Worm (Caenorhabditis elegans) whole organism, L2 larva: ENCODE data around the gene T10H4.4.

Experiments used
- C34F6.9 ChIP-seq: fragments of 150-350 bp; optimal IDR thresholded peaks from 2 replicates; lab custom pipeline; 2014; ENCODE audit warnings: missing biosample characterization, missing genetic modification characterization
- F13H6.1 ChIP-seq: sonication (generic microtip); optimal IDR thresholded peaks from 2 replicates; lab custom pipeline; 2016; ENCODE audit warnings: missing genetic modification characterization, missing compliant biosample characterization
- R02D3.7 ChIP-seq: fragments of 150-350 bp; optimal IDR thresholded peaks from 2 replicates; lab custom pipeline; 2014; ENCODE audit warnings: missing biosample characterization, missing genetic modification characterization
- Y55F3AM.14 ChIP-seq: fragments of 200-800 bp; sonication (Bioruptor generic); optimal IDR thresholded peaks from 2 replicates; lab custom pipeline; 2018; ENCODE audit warnings: mild to moderate bottlenecking, missing genetic modification characterization, missing compliant biosample characterization
- alr-1 ChIP-seq: fragments of 150-350 bp; optimal IDR thresholded peaks from 2 replicates; lab custom pipeline; 2014; ENCODE audit warnings: missing biosample characterization, missing genetic modification characterization
- aly-2 ChIP-seq: fragments of 150-350 bp; optimal IDR thresholded peaks from 2 replicates; lab custom pipeline; 2014; ENCODE audit warnings: missing biosample characterization, missing genetic modification characterization
- ama-1 ChIP-seq: fragments of 150-350 bp; optimal IDR thresholded peaks from 2 replicates; lab custom pipeline; 2018; ENCODE audit warnings: inconsistent platforms
- ceh-16 ChIP-seq: fragments of 150-350 bp; optimal IDR thresholded peaks from 2 replicates; lab custom pipeline; 2014; ENCODE audit warnings: missing biosample characterization, missing genetic modification characterization
- crh-2 ChIP-seq: sonication (generic microtip); optimal IDR thresholded peaks from 2 replicates; lab custom pipeline; 2017; ENCODE audit warnings: missing biosample characterization, missing genetic modification characterization
- dmd-4 ChIP-seq: sonication (generic microtip); optimal IDR thresholded peaks from 2 replicates; lab custom pipeline; 2017; ENCODE audit warnings: missing biosample characterization, missing genetic modification characterization
- egl-27 ChIP-seq: sonication (generic microtip); optimal IDR thresholded peaks from 3 replicates; lab custom pipeline; 2017; ENCODE audit warnings: missing biosample characterization, missing genetic modification reagents, missing genetic modification characterization
- elt-3 ChIP-seq: sonication (generic microtip); optimal IDR thresholded peaks from 2 replicates; lab custom pipeline; 2017; ENCODE audit warnings: missing biosample characterization, missing genetic modification characterization
- fos-1 ChIP-seq: fragments of 150-350 bp; optimal IDR thresholded peaks from 2 replicates; lab custom pipeline; 2014; ENCODE audit warnings: missing biosample characterization, missing genetic modification characterization
- gmeb-1 ChIP-seq: fragments of 150-350 bp; optimal IDR thresholded peaks from 2 replicates; lab custom pipeline; 2014; ENCODE audit warnings: missing biosample characterization, missing genetic modification characterization
- lin-13 ChIP-seq: fragments of 150-350 bp; optimal IDR thresholded peaks from 2 replicates; lab custom pipeline; 2014; ENCODE audit warnings: missing biosample characterization, missing genetic modification reagents, missing genetic modification characterization
- lin-39 ChIP-seq: fragments of 150-350 bp; optimal IDR thresholded peaks from 2 replicates; lab custom pipeline; 2014; ENCODE audit warnings: missing biosample characterization, missing genetic modification reagents, missing genetic modification characterization
- lsy-2 ChIP-seq, 2 experiments: fragments of 150-350 bp in 1 of 2; sonication (generic microtip) in 1 of 2; optimal IDR thresholded peaks; 2 replicates each; lab custom pipeline; 2014 to 2017; ENCODE audit warnings: missing biosample characterization in 2 of 2, missing genetic modification characterization in 2 of 2
- nhr-11 ChIP-seq: fragments of 150-350 bp; optimal IDR thresholded peaks from 2 replicates; lab custom pipeline; 2014; ENCODE audit warnings: missing biosample characterization, missing genetic modification characterization
- nhr-12 ChIP-seq: fragments of 150-350 bp; optimal IDR thresholded peaks from 2 replicates; lab custom pipeline; 2014; ENCODE audit warnings: missing biosample characterization, missing genetic modification characterization
- nhr-129 ChIP-seq: fragments of 150-350 bp; optimal IDR thresholded peaks from 2 replicates; lab custom pipeline; 2014; ENCODE audit warnings: missing biosample characterization, missing genetic modification characterization
- nhr-21 ChIP-seq: fragments of 150-350 bp; optimal IDR thresholded peaks from 2 replicates; lab custom pipeline; 2014; ENCODE audit warnings: missing biosample characterization, missing genetic modification characterization
- nhr-25 ChIP-seq: fragments of 150-350 bp; sonication (generic microtip); optimal IDR thresholded peaks from 3 replicates; lab custom pipeline; 2014; ENCODE audit warnings: missing biosample characterization, missing genetic modification characterization
- nhr-6 ChIP-seq: fragments of 150-350 bp; optimal IDR thresholded peaks from 2 replicates; lab custom pipeline; 2014; ENCODE audit warnings: missing biosample characterization, missing genetic modification characterization
- peb-1 ChIP-seq: fragments of 150-350 bp; optimal IDR thresholded peaks from 2 replicates; lab custom pipeline; 2014; ENCODE audit warnings: missing biosample characterization, missing genetic modification characterization
- sem-4 ChIP-seq: fragments of 150-350 bp; optimal IDR thresholded peaks from 2 replicates; lab custom pipeline; 2014; ENCODE audit warnings: missing biosample characterization, missing genetic modification reagents, missing genetic modification characterization
- skn-1 ChIP-seq: sonication (generic microtip); optimal IDR thresholded peaks from 2 replicates; lab custom pipeline; 2017; ENCODE audit warnings: missing biosample characterization, missing genetic modification characterization
- sma-3 ChIP-seq: sonication (generic microtip); optimal IDR thresholded peaks from 2 replicates; lab custom pipeline; 2016; ENCODE audit warnings: missing genetic modification reagents, missing genetic modification characterization, missing compliant biosample characterization
- sma-9 ChIP-seq, 2 experiments: fragments of 150-350 bp in 1 of 2; sonication (generic microtip) in 1 of 2; optimal IDR thresholded peaks; 2 replicates each; lab custom pipeline; 2014 to 2016; ENCODE audit warnings: missing genetic modification characterization in 2 of 2, mild to moderate bottlenecking in 1 of 2, missing biosample characterization in 1 of 2, missing compliant biosample characterization in 1 of 2, missing genetic modification reagents in 1 of 2, moderate library complexity in 1 of 2
- snpc-4 ChIP-seq: fragments of 150-350 bp; optimal IDR thresholded peaks from 2 replicates; lab custom pipeline; 2014; ENCODE audit warnings: missing biosample characterization, missing genetic modification characterization
- unc-55 ChIP-seq: fragments of 150-350 bp; sonication (generic microtip); optimal IDR thresholded peaks from 3 replicates; lab custom pipeline; 2014; ENCODE audit warnings: missing biosample characterization, missing genetic modification reagents, missing genetic modification characterization
- unc-62 ChIP-seq: fragments of 150-350 bp; optimal IDR thresholded peaks from 2 replicates; lab custom pipeline; 2014; ENCODE audit warnings: missing biosample characterization, missing genetic modification reagents, missing genetic modification characterization
- zag-1 ChIP-seq: fragments of 150-350 bp; optimal IDR thresholded peaks from 2 replicates; lab custom pipeline; 2014; ENCODE audit warnings: missing biosample characterization, missing genetic modification characterization
- ztf-1 ChIP-seq: fragments of 200-800 bp; sonication (Bioruptor generic); conservative IDR thresholded peaks from 2 replicates; pipeline ENCODE4 v1.3.6; 2022; ENCODE audit warnings: missing genetic modification characterization, missing compliant biosample characterization
- ztf-11 ChIP-seq: sonication (generic microtip); optimal IDR thresholded peaks from 2 replicates; lab custom pipeline; 2017; ENCODE audit warnings: missing biosample characterization, missing genetic modification characterization
- ztf-4 ChIP-seq: fragments of 150-350 bp; optimal IDR thresholded peaks from 2 replicates; lab custom pipeline; 2014; ENCODE audit warnings: missing biosample characterization, missing genetic modification characterization

Gene T10H4.4

ce11 chrV:15241259-15241658 lies 30.9 kb downstream of the T10H4.4 start, which contains the start of gene chil-12:
Gene chil-12 (plus strand): TSS chrV:15241559.
- TF ChIP-seq nhr-11 (tag; lab: Kevin White, UChicago) (no peak), nhr-12 (tag; lab: Kevin White, UChicago) (no peak), lin-13 (no peak)

- TF ChIP-seq nhr-12 (tag; lab: Kevin White, UChicago): no peak
- TF ChIP-seq skn-1 (tag; lab: Kevin White, UChicago): no peak
- no peak for TF ChIP-seq lsy-2 (tag; optimal IDR thresholded peaks at IDR 0.05; lab: Kevin White, UChicago)
- TF ChIP-seq ztf-11: no peak
- no peak for TF ChIP-seq R02D3.7 (tag; lab: Kevin White, UChicago)
- TF ChIP-seq gmeb-1 (tag; lab: Kevin White, UChicago): no peak
- TF ChIP-seq peb-1: no peak
- TF ChIP-seq fos-1: no peak
- no peak for TF ChIP-seq unc-55 (GFP tag; lab: Kevin White, UChicago)
- no peak for TF ChIP-seq lin-39
- no peak for TF ChIP-seq dmd-4
- TF ChIP-seq nhr-25 (tag; lab: Kevin White, UChicago): no peak
- TF ChIP-seq egl-27: no peak
- TF ChIP-seq unc-62 (GFP tag; lab: Kevin White, UChicago): no peak
- TF ChIP-seq ama-1: no peak
- no peak for TF ChIP-seq crh-2 (tag; lab: Kevin White, UChicago)
- no peak for TF ChIP-seq sma-9 (GFP tag; optimal IDR thresholded peaks at IDR 0.05; lab: Kevin White, UChicago)
- TF ChIP-seq sma-9 (tag; optimal IDR thresholded peaks at IDR 0.05; lab: Kevin White, UChicago): no peak
- TF ChIP-seq lin-13: no peak
Measured at ce11 chrV:15240215-15240614, 31.9 kb downstream of the T10H4.4 start, which contains the start of gene srw-11. Gene srw-11 (minus strand): TSS chrV:15240315.

DNA sequence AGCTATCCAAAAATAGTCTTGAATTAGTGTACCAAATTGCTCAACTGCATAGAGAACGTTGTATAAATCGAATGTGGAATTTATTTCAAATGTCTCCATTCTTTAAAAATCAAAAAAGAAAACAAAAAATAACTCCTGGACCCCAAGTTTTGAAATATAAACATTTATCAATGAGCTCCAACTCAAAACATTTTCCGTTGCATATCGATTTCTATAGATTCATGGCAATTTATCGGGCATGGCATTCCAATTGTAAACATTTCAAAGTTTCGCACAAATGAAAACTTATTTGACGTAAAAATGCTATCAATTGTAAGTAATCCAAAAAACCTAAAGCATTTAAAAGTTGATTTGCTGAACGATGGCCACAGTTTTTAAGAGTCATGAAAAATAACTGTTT lies 33.6 kb downstream of the T10H4.4 start, which contains the start of gene srw-12:
Gene srw-12, minus strand, starts transcription at position 101 of the 400 bp plus-strand sequence.
- TF ChIP-seq nhr-12 (tag; lab: Kevin White, UChicago): no peak
- no peak for TF ChIP-seq nhr-129 (tag; lab: Kevin White, UChicago)
- no peak for TF ChIP-seq lin-13
- no peak for TF ChIP-seq sma-9 (GFP tag; optimal IDR thresholded peaks at IDR 0.05; lab: Kevin White, UChicago)
- no peak for TF ChIP-seq sma-9 (tag; optimal IDR thresholded peaks at IDR 0.05; lab: Kevin White, UChicago)
- TF ChIP-seq nhr-11 (tag; lab: Kevin White, UChicago): no peak
- TF ChIP-seq egl-27: no peak
- no peak for TF ChIP-seq fos-1
- no peak for TF ChIP-seq ztf-1 (GFP tag; lab: Robert Waterston, UW)
- no peak for TF ChIP-seq nhr-21
- TF ChIP-seq C34F6.9 (tag; lab: Kevin White, UChicago): no peak
- no peak for TF ChIP-seq Y55F3AM.14 (GFP tag; lab: Kevin White, UChicago)
- no peak for TF ChIP-seq zag-1 (tag; lab: Kevin White, UChicago)
- TF ChIP-seq unc-62 (GFP tag; lab: Kevin White, UChicago): no peak
- TF ChIP-seq ztf-4 (tag; lab: Kevin White, UChicago): no peak
- TF ChIP-seq ztf-11: no peak
- no peak for TF ChIP-seq lsy-2 (tag; optimal IDR thresholded peaks at IDR 0.05; lab: Kevin White, UChicago)

- TF ChIP-seq nhr-129 (tag; lab: Kevin White, UChicago) (no peak), sem-4 (tag; lab: Kevin White, UChicago) (no peak), sma-3 (GFP tag; lab: Kevin White, UChicago) (no peak), alr-1 (tag; lab: Kevin White, UChicago) (no peak), R02D3.7 (tag; lab: Kevin White, UChicago) (no peak), dmd-4 (no peak), ztf-1 (GFP tag; lab: Robert Waterston, UW) (no peak), nhr-21 (no peak), C34F6.9 (tag; lab: Kevin White, UChicago) (no peak), ceh-16 (tag; lab: Kevin White, UChicago) (no peak)
Measured at ce11 chrV:15235661-15236060, 36.5 kb downstream of the T10H4.4 start, which contains the start of gene nhr-164. Gene nhr-164 (minus strand): TSS chrV:15235761.

DNA sequence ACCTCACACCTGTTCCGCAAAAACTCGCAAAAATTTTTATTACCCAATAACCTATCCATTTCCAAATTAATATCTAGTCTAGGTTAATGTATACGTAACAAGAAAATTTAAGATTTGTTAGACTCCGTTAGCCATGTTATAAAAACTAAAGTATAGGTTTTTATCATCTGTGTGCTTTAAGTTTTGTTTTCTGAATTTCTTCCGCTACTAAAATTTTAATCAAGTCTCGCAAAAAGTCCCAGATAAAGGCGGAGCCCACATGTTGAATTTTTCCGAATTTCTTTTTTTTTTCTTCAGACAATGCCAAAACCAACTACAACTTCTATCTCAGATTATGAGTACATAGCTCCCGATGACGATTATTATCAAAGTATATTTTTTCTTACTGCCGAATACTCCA lies 40.0 kb downstream of the T10H4.4 start, which contains the start of gene srw-13:
Gene srw-13, plus strand, starts transcription at position 301 of the 400 bp plus-strand sequence.
- no peak for TF ChIP-seq skn-1 (tag; lab: Kevin White, UChicago)
- no peak for TF ChIP-seq sem-4 (tag; lab: Kevin White, UChicago)
- no peak for TF ChIP-seq F13H6.1 (tag; lab: Kevin White, UChicago)

ce11 chrV:15230243-15230642 lies 41.9 kb downstream of the T10H4.4 start, which contains the start of gene srw-15:
Gene srw-15 (plus strand): TSS chrV:15230543.
- TF ChIP-seq ama-1 (no peak), aly-2 (tag; lab: Kevin White, UChicago) (no peak), elt-3 (tag; lab: Kevin White, UChicago) (no peak), lin-13 (no peak), Y55F3AM.14 (GFP tag; lab: Kevin White, UChicago) (no peak), nhr-12 (tag; lab: Kevin White, UChicago) (no peak), nhr-6 (no peak), snpc-4 (tag; lab: Kevin White, UChicago) (no peak), lsy-2 (tag; optimal IDR thresholded peaks at IDR 0.05; lab: Kevin White, UChicago) (no peak), egl-27 (no peak), sma-9 (GFP tag; optimal IDR thresholded peaks at IDR 0.05; lab: Kevin White, UChicago) (no peak), sma-9 (tag; optimal IDR thresholded peaks at IDR 0.05; lab: Kevin White, UChicago) (no peak), gmeb-1 (tag; lab: Kevin White, UChicago) (no peak)
